Fruit fly (Drosophila melanogaster): ENCODE results near the gene CG42526.

CG42526 gene

DNA sequence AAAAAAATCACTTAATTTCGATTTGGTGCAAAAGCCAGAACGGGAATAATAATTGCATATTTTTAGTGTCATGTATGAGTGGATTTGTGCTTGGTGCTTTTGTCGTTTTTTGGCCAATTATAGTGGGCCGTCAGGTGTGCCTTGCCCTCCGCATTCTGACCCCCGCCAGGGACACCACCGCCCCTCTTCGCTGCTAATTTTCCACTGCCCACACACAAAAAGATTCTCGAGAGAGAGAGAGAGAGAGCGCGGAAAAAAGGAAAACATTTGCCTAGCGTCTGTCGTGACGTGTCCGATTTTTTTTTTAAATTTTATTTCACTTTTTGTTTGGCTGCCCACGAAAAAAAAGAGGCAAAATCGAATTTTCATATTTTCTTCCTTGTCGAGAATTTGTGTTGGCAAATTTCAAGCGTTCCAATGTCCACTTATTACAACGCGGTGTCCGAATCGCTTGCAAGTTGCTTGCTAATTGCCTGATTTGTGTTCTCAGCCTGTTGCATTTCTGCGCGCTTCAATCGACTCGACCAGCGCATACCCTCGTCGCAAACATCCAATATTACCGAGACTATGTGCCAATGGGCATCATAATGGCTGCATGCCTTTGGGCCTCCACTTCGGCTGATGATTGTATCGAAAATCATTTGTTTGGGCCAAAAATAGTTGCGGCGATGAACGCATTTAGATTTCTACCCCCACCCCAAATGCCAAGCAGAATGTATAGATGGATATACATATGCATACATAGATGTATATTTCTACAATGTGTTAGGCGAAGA is 3.2 kb downstream of the CG42526 start (continued):
- TF ChIP-seq kni (GFP tag; optimal IDR thresholded peaks at IDR 0.05) (no peak), CG3281 (GFP tag; optimal IDR thresholded peaks at IDR 0.05) (no peak), ara (GFP tag; IDR thresholded peaks at IDR 0.05) (0 out of 2 replicates have a peak, but pooled peaks have one; percentile 23), CG17328 (GFP tag; IDR thresholded peaks at IDR 0.05) (no peak), CG10979 (tag; optimal IDR thresholded peaks at IDR 0.05) (no peak), D19B (GFP tag; optimal IDR thresholded peaks at IDR 0.05) (peak; percentile 55), fd64A (GFP tag; optimal IDR thresholded peaks at IDR 0.05) (no peak), pum (GFP tag; optimal IDR thresholded peaks at IDR 0.05) (no peak), yki (optimal IDR thresholded peaks at IDR 0.05) (no peak), prd (optimal IDR thresholded peaks at IDR 0.05) (no peak), prd (GFP tag; IDR thresholded peaks at IDR 0.05) (no peak), nmo (GFP tag; optimal IDR thresholded peaks at IDR 0.05) (no peak), CG17568 (GFP tag; optimal IDR thresholded peaks at IDR 0.05) (no peak), HHEX (GFP tag; optimal IDR thresholded peaks at IDR 0.05) (no peak), Med (GFP tag) (peak; percentile 59), sd (tag; optimal IDR thresholded peaks at IDR 0.05) (peak; percentile 75), seq (GFP tag; IDR thresholded peaks at IDR 0.05) (no peak), Dfd (GFP tag; optimal IDR thresholded peaks at IDR 0.05) (no peak), klu (GFP tag; IDR thresholded peaks at IDR 0.05) (no peak), Dbx (GFP tag; IDR thresholded peaks at IDR 0.05) (no peak), ato (GFP tag; IDR thresholded peaks at IDR 0.05; ENCODE audit: partially characterized antibody) (peak; percentile 26; the same call in 1 of the 2 replicates), CG13624 (GFP tag; optimal IDR thresholded peaks at IDR 0.05) (no peak), row (GFP tag; IDR thresholded peaks at IDR 0.05) (0 out of 3 replicates have a peak, but pooled peaks have one; percentile 37), ham (GFP tag; IDR thresholded peaks at IDR 0.05) (no peak), ftz-f1 (GFP tag; optimal IDR thresholded peaks at IDR 0.05) (peak; percentile 51), dmrt99B (tag; optimal IDR thresholded peaks at IDR 0.05) (no peak), Adf1 (GFP tag; IDR thresholded peaks at IDR 0.05) (no peak), Elba2 (GFP tag; optimal IDR thresholded peaks at IDR 0.05) (no peak), CG10366 (GFP tag; IDR thresholded peaks at IDR 0.05) (no peak), lov (optimal IDR thresholded peaks at IDR 0.05) (no peak), lov (GFP tag; IDR thresholded peaks at IDR 0.05) (no peak), grau (tag; optimal IDR thresholded peaks at IDR 0.05) (no peak), cg (GFP tag; optimal IDR thresholded peaks at IDR 0.05) (peak; percentile 8), Doc3 (GFP tag; IDR thresholded peaks at IDR 0.05; ENCODE audit: partially characterized antibody) (no peak), Mes4 (GFP tag; optimal IDR thresholded peaks at IDR 0.05) (no peak), Dip3 (GFP tag; optimal IDR thresholded peaks at IDR 0.05) (no peak), BtbVII (GFP tag; optimal IDR thresholded peaks at IDR 0.05) (no peak), run (tag; optimal IDR thresholded peaks at IDR 0.05) (no peak), salm (tag; optimal IDR thresholded peaks at IDR 0.05) (no peak), slbo (GFP tag; IDR thresholded peaks at IDR 0.05) (no peak), Dp (GFP tag; optimal IDR thresholded peaks at IDR 0.05) (no peak), Ets65A (GFP tag) (no peak), CG2678 (tag; optimal IDR thresholded peaks at IDR 0.05) (no peak), CG34376 (GFP tag; optimal IDR thresholded peaks at IDR 0.05) (no peak), pita (GFP tag; optimal IDR thresholded peaks at IDR 0.05) (no peak), CG7786 (GFP tag; optimal IDR thresholded peaks at IDR 0.05) (no peak), CG12219 (GFP tag; optimal IDR thresholded peaks at IDR 0.05) (no peak), zfh1 (GFP tag; IDR thresholded peaks at IDR 0.05) (no peak), CG14965 (GFP tag; optimal IDR thresholded peaks at IDR 0.05; ENCODE audit: borderline replicate concordance) (no peak), CG2199 (GFP tag; IDR thresholded peaks at IDR 0.05) (peak; percentile 64; the same call in 2 of the 3 replicates), Xrp1 (GFP tag; IDR thresholded peaks at IDR 0.05) (no peak)
